Worm (Caenorhabditis elegans) whole organism, dauer: ENCODE results near the gene T01D1.5.

Experiments used
- unc-62 ChIP-seq: sonication (generic microtip); optimal IDR thresholded peaks from 2 replicates; lab custom pipeline; 2017; ENCODE audit warnings: missing biosample characterization, missing genetic modification reagents, missing genetic modification characterization

Gene T01D1.5

DNA sequence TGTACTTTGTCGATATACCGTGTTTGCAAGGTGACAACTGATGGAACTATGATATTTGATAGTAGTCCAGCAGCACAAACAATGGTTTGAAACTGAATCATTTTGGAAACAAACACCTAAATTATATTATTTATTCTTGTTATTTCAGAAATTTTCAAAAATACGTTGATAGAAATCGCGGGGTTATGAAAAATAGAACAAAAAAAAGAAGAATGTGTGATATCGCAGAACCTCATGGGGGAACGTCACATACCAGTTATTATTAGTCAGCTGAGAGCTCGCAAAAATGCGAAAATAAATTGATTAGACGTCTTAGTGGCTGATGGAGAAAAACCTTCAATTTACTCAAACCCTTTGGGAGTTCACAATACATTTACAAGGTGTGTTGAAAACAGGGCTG is at the start of gene T01D1.5:
Gene T01D1.5 (minus strand): TSS at position 101 of the 400 bp plus-strand sequence.
- TF ChIP-seq unc-62 (GFP tag; lab: Kevin White, UChicago), result no peak

DNA sequence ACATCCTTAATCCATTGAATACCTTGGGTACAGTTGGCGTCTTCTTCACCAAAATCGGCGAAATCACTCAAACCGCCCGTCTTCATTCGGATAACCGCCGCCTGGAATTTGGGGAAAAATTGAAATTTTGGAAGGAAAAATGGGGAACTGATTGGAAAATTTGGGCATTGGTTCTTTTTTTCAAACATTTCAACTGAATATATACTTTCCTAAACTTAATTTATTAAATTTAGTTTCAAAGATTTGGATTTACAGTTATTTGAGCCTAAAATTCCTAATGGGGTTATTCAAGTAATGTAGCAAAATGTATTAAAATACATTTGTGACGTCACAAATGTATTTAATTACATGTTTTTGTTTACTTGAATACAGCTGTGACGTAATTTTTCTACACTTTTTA is 48.9 kb upstream of the T01D1.5 start, which contains the start of gene laat-1:
Gene laat-1 (minus strand): TSS at position 101 of the 400 bp plus-strand sequence.
- no peak for TF ChIP-seq unc-62 (GFP tag; lab: Kevin White, UChicago)

DNA sequence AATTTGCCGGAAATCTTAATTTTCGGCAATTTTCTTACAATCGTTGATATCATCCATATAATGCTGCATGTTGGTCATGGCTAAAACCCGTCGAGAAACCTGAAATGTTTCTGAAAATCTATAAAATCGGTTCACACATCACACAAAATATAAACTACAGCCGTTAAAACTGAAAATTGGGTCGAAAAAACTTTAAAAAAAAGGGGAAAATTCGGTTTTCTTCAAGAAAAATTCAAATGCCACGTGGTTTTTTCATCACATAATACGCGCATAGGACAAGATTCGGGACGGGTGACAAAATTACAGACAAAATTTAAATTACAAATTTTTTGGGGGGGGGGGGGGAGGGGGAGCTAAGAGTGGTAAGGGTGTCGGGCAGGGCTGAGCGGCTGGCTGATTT is 43.8 kb upstream of the T01D1.5 start, which contains the start of gene Y43H11AL.1:
Gene Y43H11AL.1 (minus strand): TSS at position 101 of the 400 bp plus-strand sequence.
- no peak for TF ChIP-seq unc-62 (GFP tag; lab: Kevin White, UChicago)

DNA sequence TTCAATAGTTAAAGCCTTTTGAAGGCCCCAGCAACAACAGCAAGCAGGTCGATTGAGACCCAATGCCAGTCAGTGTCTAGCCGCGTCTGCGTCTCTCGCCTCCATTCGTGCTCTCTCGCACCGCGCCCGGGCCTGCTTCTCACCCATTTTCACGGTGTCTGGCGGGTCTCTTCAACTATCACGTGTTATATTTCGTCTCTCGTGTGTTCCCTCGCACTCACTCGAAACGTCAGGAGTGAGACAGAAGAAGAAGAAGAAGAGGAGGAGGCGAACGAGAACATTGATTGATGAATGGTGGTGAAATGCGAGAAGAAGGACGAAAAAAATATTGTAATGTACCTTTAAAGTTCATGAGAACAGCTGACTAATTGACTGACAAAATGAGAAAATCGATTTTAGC is 32.3 kb upstream of the T01D1.5 start:
- TF ChIP-seq unc-62 (GFP tag; lab: Kevin White, UChicago), result no peak

DNA sequence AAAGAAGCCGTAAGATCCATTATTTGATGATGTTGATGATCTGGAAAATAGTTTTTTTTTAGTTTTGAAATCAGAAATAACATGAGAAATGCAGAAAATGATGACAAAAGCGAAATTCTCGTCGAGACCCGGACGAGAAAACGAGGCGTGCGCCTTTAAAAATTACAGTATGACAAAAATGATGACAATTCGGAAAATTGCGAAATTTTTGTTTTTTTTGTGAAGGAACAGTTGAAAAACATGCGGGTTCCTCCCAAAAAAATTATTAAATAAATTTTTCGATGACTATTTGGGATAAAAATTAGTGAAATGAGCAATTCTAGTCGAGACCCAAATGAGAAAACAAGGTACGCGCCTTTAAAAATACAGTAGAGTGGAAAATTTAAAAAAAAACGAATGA is 31.7 kb upstream of the T01D1.5 start, which contains the start of gene ubxn-3:
Gene ubxn-3 (minus strand): TSS at position 66 of the 400 bp plus-strand sequence.
- TF ChIP-seq unc-62 (GFP tag; lab: Kevin White, UChicago), result no peak

DNA sequence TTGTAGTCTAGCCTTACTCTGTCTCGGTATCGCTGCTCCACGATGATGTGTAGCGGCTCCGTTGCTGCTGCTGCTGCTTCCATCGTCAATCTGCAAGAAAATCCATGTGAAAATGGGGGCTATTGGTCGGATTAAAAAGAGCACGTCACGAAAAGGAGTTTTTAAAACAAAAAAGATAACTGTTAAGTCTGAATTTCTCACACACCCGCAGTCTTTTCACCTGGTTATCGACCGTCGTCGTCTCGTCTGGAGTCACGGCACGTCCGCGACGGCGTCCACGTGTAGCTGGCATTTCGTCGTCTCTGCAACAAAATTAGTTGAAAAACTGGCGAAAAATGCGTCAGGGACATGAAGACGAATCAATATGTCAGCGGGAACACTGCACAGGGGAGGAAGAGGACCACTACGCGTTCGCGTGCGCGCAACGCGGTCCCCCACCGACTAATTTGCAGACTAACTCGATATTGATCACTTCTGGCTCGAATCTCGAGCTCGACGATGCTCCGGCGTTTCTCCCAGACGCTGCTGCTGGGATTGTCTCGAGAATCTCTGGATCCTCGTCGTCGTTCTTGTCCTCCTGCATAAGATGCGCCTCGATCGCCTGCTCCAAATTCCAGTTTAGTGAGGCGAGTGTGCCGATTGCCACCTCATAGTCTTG is 31.1 kb upstream of the T01D1.5 start:
- TF ChIP-seq unc-62 (GFP tag; lab: Kevin White, UChicago), result no peak

DNA sequence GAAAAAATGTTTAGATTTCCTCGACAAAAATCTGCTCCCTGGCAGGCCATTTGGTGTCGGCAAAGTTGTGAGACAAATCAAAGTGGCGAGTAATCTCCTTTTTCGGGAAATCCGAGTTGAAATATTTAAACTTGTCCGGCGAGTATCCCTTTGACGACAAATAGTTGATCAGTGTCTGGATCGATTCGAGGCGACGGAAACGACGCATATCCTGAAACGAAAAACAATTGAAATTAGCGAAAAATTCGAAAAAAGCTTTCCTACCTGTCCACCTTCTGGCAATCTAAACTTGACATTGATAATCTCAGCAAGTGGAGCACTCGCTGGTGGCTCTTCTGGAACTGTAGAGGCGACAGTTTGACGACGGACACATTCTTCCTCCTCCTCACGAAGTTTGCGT is 28.4 kb upstream of the T01D1.5 start:
- no peak for TF ChIP-seq unc-62 (GFP tag; lab: Kevin White, UChicago)

DNA sequence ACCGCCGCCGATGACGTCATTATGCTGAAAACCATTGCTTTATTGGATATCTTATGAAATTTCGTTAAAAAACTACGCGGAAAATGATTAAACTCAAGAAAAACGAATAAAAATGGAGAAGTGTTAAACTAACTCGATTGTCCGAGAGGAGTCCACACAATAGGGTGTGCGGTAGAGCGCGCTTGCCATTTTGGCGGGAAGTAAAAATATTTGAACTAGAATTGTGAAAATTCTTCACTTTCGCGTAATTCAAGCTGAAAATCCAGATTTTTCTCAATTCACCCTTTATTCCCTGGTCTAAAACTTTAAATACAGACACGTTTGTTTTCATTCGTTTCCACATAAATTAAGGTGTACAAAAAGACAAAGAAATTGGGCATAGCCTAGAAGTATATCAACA is 27.7 kb upstream of the T01D1.5 start, which contains the start of gene F48A11.4:
Gene F48A11.4 (minus strand): TSS at position 24 of the 400 bp plus-strand sequence.
- TF ChIP-seq unc-62 (GFP tag; lab: Kevin White, UChicago), result no peak

DNA sequence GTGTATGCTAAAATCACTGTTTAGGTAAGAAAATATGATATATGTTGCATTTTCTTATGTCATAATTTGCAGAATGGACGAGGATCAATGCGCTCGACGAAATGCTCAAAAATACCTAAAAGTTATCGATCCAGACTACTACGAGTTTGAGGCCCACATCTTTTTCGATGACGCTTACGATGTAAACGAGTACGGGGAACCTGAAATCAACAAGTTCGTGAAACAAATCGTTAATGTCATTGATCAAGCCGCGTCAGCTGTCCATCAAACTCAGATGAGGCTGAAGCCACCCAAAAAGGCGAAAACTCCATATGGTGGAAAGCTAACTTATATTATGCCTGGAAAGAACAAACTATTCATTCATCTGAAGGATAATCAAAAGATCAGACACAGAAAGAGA is 19.2 kb upstream of the T01D1.5 start:
- no peak for TF ChIP-seq unc-62 (GFP tag; lab: Kevin White, UChicago)

DNA sequence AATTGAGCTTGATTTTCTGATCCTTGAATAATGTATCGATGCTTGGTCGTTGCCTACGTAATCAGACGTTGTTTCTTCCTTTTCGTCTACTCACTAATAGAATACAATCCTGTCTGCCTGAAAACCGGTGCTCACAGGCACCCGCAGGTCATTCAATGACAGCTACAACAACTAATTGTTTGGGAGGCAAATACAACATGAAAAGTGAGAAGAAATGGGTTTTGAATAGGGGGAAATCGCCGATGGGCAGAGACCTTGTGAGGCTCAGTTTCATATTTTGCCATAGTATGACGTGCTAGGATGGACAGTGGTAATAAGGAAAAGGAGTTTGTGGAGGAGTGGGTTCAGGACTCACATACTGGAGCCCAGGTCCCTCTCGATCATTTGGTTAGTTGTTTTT is 7.8 kb upstream of the T01D1.5 start, which contains the start of gene chs-2:
Gene chs-2 (plus strand): TSS at position 301 of the 400 bp plus-strand sequence.
- no peak for TF ChIP-seq unc-62 (GFP tag; lab: Kevin White, UChicago)

DNA sequence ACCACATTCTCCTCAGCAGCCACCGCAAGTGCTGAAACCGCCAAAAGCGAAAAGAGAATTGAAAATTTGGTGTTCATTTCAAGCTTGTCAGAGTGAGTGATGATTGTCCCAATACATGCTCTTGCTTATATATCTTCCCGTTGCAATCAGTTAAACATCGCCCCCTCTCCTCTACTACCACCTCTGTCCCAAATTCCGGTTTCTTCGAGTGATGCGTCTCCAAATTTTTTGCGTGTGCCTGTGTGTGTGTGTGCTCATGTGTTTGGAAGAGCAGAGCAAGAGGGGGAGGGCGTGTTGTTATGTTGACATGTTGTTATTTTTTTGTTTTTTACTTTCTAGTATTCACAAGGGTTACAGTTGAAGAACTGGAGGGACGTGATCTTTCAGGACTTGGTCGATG is 5.6 kb upstream of the T01D1.5 start, which contains the start of gene abu-11:
Gene abu-11 (minus strand): TSS at position 101 of the 400 bp plus-strand sequence.
- TF ChIP-seq unc-62 (GFP tag; lab: Kevin White, UChicago), result no peak

DNA sequence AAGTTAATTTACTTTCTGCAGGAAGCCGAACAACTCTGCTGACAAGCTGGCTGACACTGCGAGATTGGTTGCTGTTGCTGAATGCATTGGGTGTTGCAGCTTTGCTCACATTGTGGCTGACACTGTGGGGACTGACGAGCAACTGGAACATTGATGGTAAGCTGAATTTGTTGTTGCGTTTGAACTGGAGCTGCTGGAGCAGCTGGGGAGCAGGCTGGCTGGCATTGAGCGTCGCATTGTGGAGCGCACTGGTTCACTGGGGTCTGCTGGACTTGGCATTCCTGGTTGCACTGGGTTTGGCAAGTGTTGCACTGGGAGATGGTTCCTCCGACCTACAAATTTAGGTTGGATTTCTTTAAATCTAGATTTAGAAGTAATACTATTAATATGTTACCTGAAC is 3.7 kb upstream of the T01D1.5 start:
- TF ChIP-seq unc-62 (GFP tag; lab: Kevin White, UChicago), result no peak

DNA sequence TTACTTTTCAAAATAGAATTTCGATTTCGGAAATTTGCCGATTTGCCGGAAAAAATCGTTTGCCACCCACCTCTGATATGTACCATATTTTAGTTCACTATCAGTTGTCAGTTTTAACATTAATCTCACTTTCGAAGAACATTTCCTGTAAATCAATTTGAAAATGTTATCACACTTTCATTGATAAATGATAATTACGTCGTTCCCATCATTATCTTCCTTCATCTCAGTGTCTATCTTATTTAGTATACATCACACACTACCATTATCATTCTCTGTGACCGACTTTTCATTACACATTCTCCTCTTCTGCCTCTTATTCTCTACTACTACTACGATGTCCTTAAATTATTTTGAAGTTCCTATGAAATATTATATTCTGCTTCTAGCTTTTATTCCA is 2.4 kb downstream of the T01D1.5 start, which contains the start of gene T01D1.8:
Gene T01D1.8 (plus strand): TSS at position 236 of the 400 bp plus-strand sequence.
- TF ChIP-seq unc-62 (GFP tag; lab: Kevin White, UChicago), result no peak

DNA sequence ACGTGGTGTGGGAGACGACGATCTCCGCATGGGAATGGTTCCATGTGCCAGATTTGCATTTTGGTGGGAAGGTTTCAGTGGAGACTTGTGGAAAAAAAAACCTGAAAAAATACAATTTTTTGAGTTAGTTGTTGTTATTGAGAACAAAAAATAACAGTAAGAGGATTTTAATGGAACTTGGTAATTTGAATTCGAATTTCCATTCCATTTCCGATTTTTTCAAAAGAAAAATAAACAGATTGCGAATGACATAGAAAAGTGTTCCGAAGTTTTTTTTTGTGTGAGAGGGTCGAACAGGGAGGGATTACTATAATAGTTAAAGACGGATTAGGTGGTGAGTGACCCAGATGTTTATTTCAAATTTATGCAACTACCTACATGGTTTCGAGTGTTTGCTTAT is 9.9 kb downstream of the T01D1.5 start, which contains the start of gene T01D1.4:
Gene T01D1.4 (minus strand): TSS at position 101 of the 400 bp plus-strand sequence.
- no peak for TF ChIP-seq unc-62 (GFP tag; lab: Kevin White, UChicago)

DNA sequence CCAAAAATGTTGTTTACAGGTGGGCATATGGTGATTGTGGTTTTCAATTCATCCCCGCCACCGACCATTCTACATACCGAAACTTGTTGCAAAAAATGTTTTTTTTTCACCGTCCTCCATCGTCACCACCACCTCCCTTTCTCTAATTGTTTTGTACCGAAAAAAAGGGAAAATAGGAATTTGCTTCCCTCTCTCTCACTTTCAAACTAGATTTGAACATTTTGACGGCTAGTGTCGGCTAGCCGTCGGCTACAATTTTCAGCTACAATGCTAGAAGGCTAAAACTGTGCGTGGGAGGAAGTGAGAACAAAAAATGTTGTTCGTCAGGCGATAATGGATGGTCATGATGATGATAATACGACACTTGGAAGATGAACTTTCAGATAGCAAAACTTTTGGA is 10.7 kb downstream of the T01D1.5 start:
- TF ChIP-seq unc-62 (GFP tag; lab: Kevin White, UChicago), result no peak

DNA sequence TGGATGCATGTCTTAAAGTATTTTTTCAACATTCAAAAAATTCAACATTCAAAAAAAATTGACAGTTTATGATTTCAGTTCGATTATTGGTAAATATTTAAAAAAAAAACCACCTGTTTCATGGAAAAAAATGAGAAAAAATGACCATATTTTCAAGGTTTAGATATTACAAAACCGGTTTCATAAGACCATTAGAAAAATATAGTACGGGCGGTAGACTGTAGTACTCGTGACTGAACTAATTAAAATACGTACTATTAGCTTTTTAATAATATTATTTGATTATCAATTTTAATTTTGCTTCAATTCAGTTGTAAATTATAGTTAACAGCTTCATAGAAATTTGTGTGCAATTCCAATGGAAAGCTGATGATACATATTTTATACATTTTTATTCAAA is 12.2 kb downstream of the T01D1.5 start:
- TF ChIP-seq unc-62 (GFP tag; lab: Kevin White, UChicago), result no peak

DNA sequence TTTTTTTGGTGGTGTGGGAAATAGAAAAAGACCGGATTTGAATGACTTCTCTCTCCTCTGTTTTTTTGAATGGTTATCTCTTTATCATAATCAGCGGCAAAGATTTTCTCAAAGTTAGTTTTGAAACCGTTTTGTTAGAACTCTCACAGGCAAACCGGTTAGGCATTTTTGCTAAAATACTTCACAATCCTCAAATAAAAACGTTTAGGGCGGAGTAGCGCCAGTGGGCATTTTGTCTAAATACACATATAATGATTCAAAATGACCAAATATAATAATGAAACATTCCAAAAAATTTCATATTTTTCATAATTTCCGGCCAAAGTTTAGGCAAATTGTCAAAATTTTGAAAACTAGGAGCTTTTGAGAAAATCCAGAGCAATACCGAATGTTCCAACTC is 13.0 kb downstream of the T01D1.5 start, which contains the start of gene T01D1.3:
Gene T01D1.3 (minus strand): TSS at position 101 of the 400 bp plus-strand sequence.
- TF ChIP-seq unc-62 (GFP tag; lab: Kevin White, UChicago), result no peak
